Fruit fly (Drosophila melanogaster): Measurements from ENCODE around the gene CG42809.
"Not testable (repeated sequence)": the region's sequence is repeated elsewhere in the genome, so short reads cannot be mapped to it uniquely, and the experiment has no call there.

Gene CG42809

dm6 chr2L:13436791-13437190 lies 20.5 kb upstream of the CG42809 start:
- TF ChIP-seq CG11902 (GFP tag; optimal IDR thresholded peaks at IDR 0.05) (no peak), svp (GFP tag) (peak; percentile 87), vri (GFP tag; optimal IDR thresholded peaks at IDR 0.05) (peak; percentile 77)

- peak; percentile 4 for TF ChIP-seq vri (GFP tag; optimal IDR thresholded peaks at IDR 0.05)
- TF ChIP-seq achi (GFP tag; optimal IDR thresholded peaks at IDR 0.05), result no peak
- no peak for TF ChIP-seq fd85E (GFP tag; optimal IDR thresholded peaks at IDR 0.05)
- no peak for TF ChIP-seq net (GFP tag; optimal IDR thresholded peaks at IDR 0.05)
- no peak for TF ChIP-seq dac (GFP tag; optimal IDR thresholded peaks at IDR 0.05)
- no peak for TF ChIP-seq CG11762 (GFP tag; optimal IDR thresholded peaks at IDR 0.05; ENCODE audit: insufficient read depth)
- TF ChIP-seq Ets96B (tag; optimal IDR thresholded peaks at IDR 0.05), result no peak
- no peak for TF ChIP-seq fkh (GFP tag; optimal IDR thresholded peaks at IDR 0.05)
- no peak for TF ChIP-seq CG9139 (GFP tag; optimal IDR thresholded peaks at IDR 0.05)
- no peak for TF ChIP-seq CG1621 (tag; optimal IDR thresholded peaks at IDR 0.05)
- no peak for TF ChIP-seq CG6163 (GFP tag; IDR thresholded peaks at IDR 0.05)
- no peak for TF ChIP-seq CG4318 (GFP tag; optimal IDR thresholded peaks at IDR 0.05)
- TF ChIP-seq salr (GFP tag; optimal IDR thresholded peaks at IDR 0.05), result no peak
- TF ChIP-seq svp (GFP tag), result peak; percentile 87
- TF ChIP-seq CG16779 (tag; optimal IDR thresholded peaks at IDR 0.05), result no peak
- no peak for TF ChIP-seq fd59A (GFP tag; optimal IDR thresholded peaks at IDR 0.05)
- no peak for TF ChIP-seq OdsH (GFP tag; optimal IDR thresholded peaks at IDR 0.05)
- TF ChIP-seq Sox14 (GFP tag; optimal IDR thresholded peaks at IDR 0.05), result peak; percentile 53
- TF ChIP-seq Eip93F (GFP tag; optimal IDR thresholded peaks at IDR 0.05), result no peak
- TF ChIP-seq CG6808 (GFP tag; optimal IDR thresholded peaks at IDR 0.05), result no peak
- no peak for TF ChIP-seq Hr4 (GFP tag; optimal IDR thresholded peaks at IDR 0.05)
- TF ChIP-seq Hr39 (GFP tag; optimal IDR thresholded peaks at IDR 0.05), result no peak
- no peak for TF ChIP-seq Eip78C (GFP tag)
- TF ChIP-seq lz (GFP tag; optimal IDR thresholded peaks at IDR 0.05), result peak; percentile 9
- TF ChIP-seq CG15336 (GFP tag; IDR thresholded peaks at IDR 0.05), result no peak
- peak; percentile 14 for TF ChIP-seq cyc (GFP tag; optimal IDR thresholded peaks at IDR 0.05)
- no peak for TF ChIP-seq spab (GFP tag; optimal IDR thresholded peaks at IDR 0.05)
- TF ChIP-seq CG8119 (GFP tag; IDR thresholded peaks at IDR 0.05), result no peak
- TF ChIP-seq CG7368 (GFP tag; optimal IDR thresholded peaks at IDR 0.05), result no peak
- no peak for TF ChIP-seq Blimp-1 (GFP tag; optimal IDR thresholded peaks at IDR 0.05)
- TF ChIP-seq ss (GFP tag; optimal IDR thresholded peaks at IDR 0.05), result no peak
- TF ChIP-seq CG8632 (GFP tag; optimal IDR thresholded peaks at IDR 0.05), result no peak
- no peak for TF ChIP-seq CG10631 (GFP tag; optimal IDR thresholded peaks at IDR 0.05)
- peak; percentile 8 for TF ChIP-seq CG31627 (GFP tag; optimal IDR thresholded peaks at IDR 0.05)
- TF ChIP-seq CG6276 (GFP tag; optimal IDR thresholded peaks at IDR 0.05), result no peak
- TF ChIP-seq Gug (GFP tag; IDR thresholded peaks at IDR 0.05), result no peak
- no peak for TF ChIP-seq Eip75B (GFP tag; optimal IDR thresholded peaks at IDR 0.05)
- no peak for TF ChIP-seq CG3919 (GFP tag; optimal IDR thresholded peaks at IDR 0.05)
These were observed 11.9 kb upstream of the CG42809 start, which contains the start of gene Hacd2 for dm6 chr2L:13445249-13445846. TSS of gene Hacd2 (minus strand) at chr2L:13445651.

DNA sequence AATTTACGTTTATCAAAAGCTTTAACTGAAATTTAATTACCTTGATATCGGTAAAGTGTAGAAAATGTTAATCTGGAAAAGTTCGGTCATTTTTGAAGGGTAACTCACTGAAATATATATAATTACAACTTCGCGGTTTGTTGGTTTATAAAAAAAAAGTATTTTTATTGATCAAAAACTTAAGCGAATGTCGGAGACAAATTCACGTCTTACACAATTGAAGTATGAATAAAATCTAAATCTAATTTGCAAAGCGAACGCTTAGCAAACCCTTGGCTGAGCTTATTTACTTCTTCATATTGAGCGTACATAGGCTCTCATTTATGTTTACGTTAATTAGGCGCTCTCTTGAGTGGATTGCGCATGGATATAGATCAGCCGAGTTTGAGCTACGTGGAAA lies 7.9 kb upstream of the CG42809 start, which contains the start of gene Hsp60D:
TSS of gene Hsp60D (minus strand) at position 101 of the 400 bp plus-strand sequence.
- not testable (repeated sequence) for TF ChIP-seq Lpt, CG8319, Smox (GFP tag; optimal IDR thresholded peaks at IDR 0.05)
